Fruit fly (Drosophila melanogaster) whole organism: Measurements from ENCODE around the gene LeuRS.

Experiments used
- CG8478 ChIP-seq: fragments of >200 bp; optimal IDR thresholded peaks from 2 replicates; lab custom pipeline; 2018; ENCODE audit warnings: inconsistent platforms
- EcR ChIP-seq, 2 experiments: fragments of >200 bp; optimal IDR thresholded peaks; 2 replicates each; lab custom pipeline; 2017; ENCODE audit warnings: missing biosample characterization in 2 of 2, missing genetic modification characterization in 2 of 2, missing genetic modification reagents in 2 of 2
- pan ChIP-seq: fragments of >200 bp; optimal IDR thresholded peaks from 2 replicates; lab custom pipeline; 2017
- psq ChIP-seq: fragments of >200 bp; optimal IDR thresholded peaks from 2 replicates; lab custom pipeline; 2017
- usp ChIP-seq: fragments of >200 bp; optimal IDR thresholded peaks from 2 replicates; lab custom pipeline; 2017; ENCODE audit warnings: missing biosample characterization, missing genetic modification characterization, mixed read lengths

- TF ChIP-seq CG8478 (lab: Kevin White, UChicago) (no peak), EcR (GFP tag; optimal IDR thresholded peaks at IDR 0.05; lab: Kevin White, UChicago) (no peak), usp (GFP tag; lab: Kevin White, UChicago) (no peak), psq (lab: Kevin White, UChicago) (no peak), pan (lab: Kevin White, UChicago) (no peak)
Observed at dm6 chr2L:3483672-3484071, 30.8 kb downstream of the LeuRS start.
